Worm (Caenorhabditis elegans) whole organism, L1 larva: ENCODE results near the gene K05F6.10.
A peak's percentile ranks its signal among the peaks of the same experiment; 100 is the strongest.

ENCODE experiments used
- C16A3.4 ChIP-seq: fragments of 150-350 bp; optimal IDR thresholded peaks from 2 replicates; lab custom pipeline; 2014; ENCODE audit warnings: missing biosample characterization, missing genetic modification characterization
- C34B4.2 ChIP-seq: sonication (generic microtip); optimal IDR thresholded peaks from 2 replicates; lab custom pipeline; 2017; ENCODE audit warnings: mild to moderate bottlenecking, missing genetic modification characterization, missing compliant biosample characterization
- F16B12.6 ChIP-seq: fragments of 150-350 bp; optimal IDR thresholded peaks from 2 replicates; lab custom pipeline; 2014; ENCODE audit warnings: missing biosample characterization, missing genetic modification characterization
- Y116A8C.19 ChIP-seq: sonication (generic microtip); optimal IDR thresholded peaks from 2 replicates; lab custom pipeline; 2016; ENCODE audit warnings: missing compliant biosample characterization, missing genetic modification characterization, borderline replicate concordance
- aha-1 ChIP-seq: fragments of 150-350 bp; optimal IDR thresholded peaks from 2 replicates; lab custom pipeline; 2014; ENCODE audit warnings: missing biosample characterization, missing genetic modification characterization
- alr-1 ChIP-seq: fragments of 200-800 bp; sonication (Bioruptor generic); optimal IDR thresholded peaks from 2 replicates; lab custom pipeline; 2018; ENCODE audit warnings: borderline replicate concordance, mild to moderate bottlenecking, missing genetic modification characterization, missing compliant biosample characterization
- ama-1 ChIP-seq: fragments of 150-350 bp; optimal IDR thresholded peaks from 2 replicates; lab custom pipeline; 2014
- blmp-1 ChIP-seq: fragments of 150-350 bp; optimal IDR thresholded peaks from 2 replicates; lab custom pipeline; 2014; ENCODE audit warnings: missing biosample characterization, missing genetic modification characterization
- ceh-63 ChIP-seq: fragments of 200-800 bp; sonication (Bioruptor generic); optimal IDR thresholded peaks from 2 replicates; lab custom pipeline; 2018; ENCODE audit warnings: mild to moderate bottlenecking, missing genetic modification characterization, missing compliant biosample characterization
- ceh-82 ChIP-seq, 3 experiments: fragments of 150-350 bp in 1 of 3; sonication (generic microtip) in 2 of 3; optimal IDR thresholded peaks; 2 replicates each; lab custom pipeline; 2014 to 2017; ENCODE audit warnings: missing biosample characterization in 3 of 3, missing genetic modification characterization in 3 of 3
- ceh-88 ChIP-seq: fragments of 200-800 bp; sonication (Bioruptor generic); IDR thresholded peaks from 2 replicates; pipeline ENCODE4 v1.3.6; 2022; ENCODE audit warnings: missing genetic modification characterization, missing compliant biosample characterization
- ceh-90 ChIP-seq: sonication (generic microtip); optimal IDR thresholded peaks from 2 replicates; lab custom pipeline; 2016; ENCODE audit warnings: missing genetic modification characterization, missing compliant biosample characterization
- dsc-1 ChIP-seq: sonication (generic microtip); optimal IDR thresholded peaks from 2 replicates; lab custom pipeline; 2016; ENCODE audit warnings: mild to moderate bottlenecking, missing genetic modification characterization, missing compliant biosample characterization
- efl-3 ChIP-seq: fragments of 200-800 bp; sonication (Bioruptor generic); optimal IDR thresholded peaks from 2 replicates; lab custom pipeline; 2018; ENCODE audit warnings: mild to moderate bottlenecking, missing genetic modification characterization, missing compliant biosample characterization
- egl-13 ChIP-seq: sonication (generic microtip); optimal IDR thresholded peaks from 2 replicates; lab custom pipeline; 2016; ENCODE audit warnings: missing genotype, missing genetic modification reagents, missing genetic modification characterization, missing compliant biosample characterization
- elt-2 ChIP-seq: sonication (generic microtip); optimal IDR thresholded peaks from 2 replicates; lab custom pipeline; 2016; ENCODE audit warnings: missing genetic modification characterization, mild to moderate bottlenecking, inconsistent platforms, missing compliant biosample characterization, missing genetic modification reagents
- elt-3 ChIP-seq, 6 experiments: fragments of 150-350 bp in 1 of 6; sonication (generic microtip); optimal IDR thresholded peaks; 2 replicates each; lab custom pipeline; 2017 to 2018; ENCODE audit warnings: missing biosample characterization in 6 of 6, missing genetic modification characterization in 6 of 6, inconsistent platforms in 1 of 6
- ets-5 ChIP-seq: fragments of 200-800 bp; sonication (Bioruptor generic); IDR thresholded peaks from 2 replicates; pipeline ENCODE4 v1.3.6; 2022; ENCODE audit warnings: missing genetic modification characterization, missing compliant biosample characterization
- fkh-8 ChIP-seq: sonication (generic microtip); optimal IDR thresholded peaks from 2 replicates; lab custom pipeline; 2016; ENCODE audit warnings: mild to moderate bottlenecking, missing genetic modification characterization, missing compliant biosample characterization
- fos-1 ChIP-seq: fragments of 150-350 bp; optimal IDR thresholded peaks from 2 replicates; lab custom pipeline; 2014; ENCODE audit warnings: missing biosample characterization, missing genetic modification characterization
- hlh-17 ChIP-seq: fragments of 200-800 bp; sonication (Bioruptor generic); optimal IDR thresholded peaks from 2 replicates; lab custom pipeline; 2018; ENCODE audit warnings: missing genetic modification characterization, mild to moderate bottlenecking, missing compliant biosample characterization, moderate library complexity, borderline replicate concordance
- isw-1 ChIP-seq: fragments of 200-800 bp; sonication (Bioruptor generic); IDR thresholded peaks from 2 replicates; pipeline ENCODE4 v1.3.6; 2022; ENCODE audit warnings: missing genetic modification characterization, missing compliant biosample characterization
- lin-15B ChIP-seq: fragments of 150-350 bp; sonication (generic microtip); optimal IDR thresholded peaks from 3 replicates; lab custom pipeline; 2014; ENCODE audit warnings: missing biosample characterization, missing genetic modification characterization
- lin-35 ChIP-seq, 2 experiments: fragments of 150-350 bp; optimal IDR thresholded peaks; 2 replicates each; lab custom pipeline; 2014; ENCODE audit warnings: missing biosample characterization in 2 of 2, missing genetic modification characterization in 2 of 2, missing genetic modification reagents in 2 of 2
- mdl-1 ChIP-seq, 2 experiments: fragments of 150-350 bp; optimal IDR thresholded peaks; 2 replicates each; lab custom pipeline; 2014 to 2017; ENCODE audit warnings: missing biosample characterization in 2 of 2, missing genetic modification characterization in 2 of 2, inconsistent platforms in 1 of 2
- mef-2 ChIP-seq: fragments of 150-350 bp; optimal IDR thresholded peaks from 2 replicates; lab custom pipeline; 2014; ENCODE audit warnings: missing biosample characterization, missing genetic modification characterization
- nhr-11 ChIP-seq: fragments of 150-350 bp; optimal IDR thresholded peaks from 2 replicates; lab custom pipeline; 2014; ENCODE audit warnings: missing biosample characterization, missing genetic modification characterization
- nhr-19 ChIP-seq: fragments of 200-800 bp; sonication (Bioruptor generic); conservative IDR thresholded peaks from 2 replicates; pipeline ENCODE4 v1.3.6; 2022; ENCODE audit warnings: missing genetic modification characterization, missing compliant biosample characterization
- nhr-20 ChIP-seq: sonication (generic microtip); optimal IDR thresholded peaks from 2 replicates; lab custom pipeline; 2016; ENCODE audit warnings: mild to moderate bottlenecking, missing genetic modification characterization, missing compliant biosample characterization
- nhr-237 ChIP-seq: fragments of 150-350 bp; optimal IDR thresholded peaks from 2 replicates; lab custom pipeline; 2014; ENCODE audit warnings: missing biosample characterization, missing genetic modification characterization
- nhr-90 ChIP-seq: sonication (generic microtip); optimal IDR thresholded peaks from 2 replicates; lab custom pipeline; 2016; ENCODE audit warnings: mild to moderate bottlenecking, missing genetic modification characterization, missing compliant biosample characterization; ENCODE audit not compliant: poor library complexity
- snpc-4 ChIP-seq: fragments of 150-350 bp; optimal IDR thresholded peaks from 2 replicates; lab custom pipeline; 2014; ENCODE audit warnings: missing biosample characterization, missing genetic modification characterization
- tlp-1 ChIP-seq: fragments of 150-350 bp; optimal IDR thresholded peaks from 2 replicates; lab custom pipeline; 2014; ENCODE audit warnings: missing biosample characterization, missing genetic modification characterization
- unc-86 ChIP-seq: sonication (generic microtip); optimal IDR thresholded peaks from 2 replicates; lab custom pipeline; 2016; ENCODE audit warnings: missing genetic modification characterization, missing compliant biosample characterization
- unc-98 ChIP-seq: fragments of 200-800 bp; sonication (Bioruptor generic); IDR thresholded peaks from 2 replicates; pipeline ENCODE4 v1.3.6; 2022; ENCODE audit warnings: missing genetic modification characterization, missing compliant biosample characterization
- xbp-1 ChIP-seq: sonication (generic microtip); optimal IDR thresholded peaks from 2 replicates; lab custom pipeline; 2016; ENCODE audit warnings: missing genetic modification characterization, missing compliant biosample characterization

K05F6.10 gene

DNA sequence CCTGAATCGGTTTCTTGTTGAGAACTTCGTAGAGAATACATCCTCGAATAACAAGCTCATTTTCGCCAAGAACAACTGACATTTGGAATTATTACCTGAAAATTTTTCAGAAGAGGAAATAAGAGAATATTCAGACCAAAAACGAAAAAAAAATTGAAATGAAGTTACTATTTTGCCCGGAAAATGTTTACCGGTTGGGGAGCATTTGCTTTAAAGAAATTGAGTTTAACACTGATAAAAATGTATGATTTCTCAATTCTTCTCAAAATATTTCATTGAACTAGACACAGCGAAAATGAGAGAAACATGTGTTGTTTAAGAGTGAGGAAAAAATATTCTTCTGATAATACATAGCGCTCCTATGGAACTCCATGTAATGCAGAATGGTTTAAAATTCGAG is 40.5 kb upstream of the K05F6.10 start, which contains the start of gene fbxa-165:
fbxa-165 (minus strand) TSS at position 101 of the 400 bp plus-strand sequence.
- TF ChIP-seq unc-98 (no peak), lin-15B (no peak), egl-13 (tag; lab: Kevin White, UChicago) (no peak), fkh-8 (tag; lab: Kevin White, UChicago) (no peak), nhr-20 (no peak), ceh-63 (GFP tag; lab: Kevin White, UChicago) (no peak)

DNA sequence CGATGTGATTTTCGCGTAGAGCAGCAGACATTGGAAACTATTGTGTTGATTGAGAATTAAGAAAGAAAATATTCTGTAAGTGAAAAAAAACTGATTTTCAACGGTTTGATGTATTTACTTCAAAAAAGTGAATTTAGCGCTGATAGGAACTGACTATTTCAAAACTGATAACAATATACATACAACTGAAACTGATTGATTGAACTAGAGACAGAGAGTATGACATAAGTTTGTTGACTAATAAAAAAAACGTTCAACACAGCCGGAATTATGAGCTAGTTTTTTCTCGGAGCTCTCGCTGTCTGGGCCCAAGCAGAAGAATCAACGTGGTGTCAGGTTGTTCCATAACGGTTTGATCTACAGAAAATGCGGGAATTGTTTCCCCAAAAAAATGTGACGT is 38.0 kb upstream of the K05F6.10 start, which contains the start of gene fbxa-164:
fbxa-164 (minus strand) TSS at position 101 of the 400 bp plus-strand sequence.
- TF ChIP-seq elt-3 (tag; optimal IDR thresholded peaks at IDR 0.05; lab: Kevin White, UChicago) (no peak), xbp-1 (no peak), ceh-82 (tag; optimal IDR thresholded peaks at IDR 0.05; lab: Kevin White, UChicago) (no peak), ets-5 (GFP tag; lab: Robert Waterston, UW) (no peak), alr-1 (tag; lab: Kevin White, UChicago) (no peak)
- TF ChIP-seq, all 84 proteins: peak for 0

DNA sequence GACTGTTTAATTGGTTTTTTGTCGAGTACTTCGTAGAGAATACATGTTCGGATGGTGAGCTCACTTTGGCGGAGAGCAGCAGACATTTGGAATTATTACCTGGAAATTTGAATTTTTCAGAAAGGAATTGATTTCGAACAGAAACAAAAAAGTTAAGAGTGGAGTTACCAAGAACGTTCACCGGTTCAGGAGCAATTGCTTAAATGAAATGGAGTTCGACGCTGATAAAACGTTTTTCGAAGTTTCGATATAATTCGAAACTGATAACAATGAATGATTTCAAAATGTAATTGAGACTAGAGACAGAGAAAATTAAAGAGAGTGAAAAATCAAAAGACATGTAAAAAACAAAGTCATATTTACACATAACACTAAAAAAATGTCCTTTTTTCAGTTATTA is 34.7 kb upstream of the K05F6.10 start, which contains the start of gene fbxa-163:
fbxa-163 (minus strand) TSS at position 101 of the 400 bp plus-strand sequence.
- TF ChIP-seq blmp-1 (tag; lab: Kevin White, UChicago) (no peak), lin-15B (no peak), hlh-17 (GFP tag; lab: Kevin White, UChicago) (no peak), efl-3 (GFP tag; lab: Kevin White, UChicago) (no peak), mdl-1 (tag; optimal IDR thresholded peaks at IDR 0.05; lab: Kevin White, UChicago) (no peak), elt-2 (tag; lab: Kevin White, UChicago) (no peak), elt-3 (tag; optimal IDR thresholded peaks at IDR 0.05; lab: Kevin White, UChicago) (no peak), dsc-1 (no peak), unc-86 (no peak), isw-1 (no peak), ama-1 (no peak)

DNA sequence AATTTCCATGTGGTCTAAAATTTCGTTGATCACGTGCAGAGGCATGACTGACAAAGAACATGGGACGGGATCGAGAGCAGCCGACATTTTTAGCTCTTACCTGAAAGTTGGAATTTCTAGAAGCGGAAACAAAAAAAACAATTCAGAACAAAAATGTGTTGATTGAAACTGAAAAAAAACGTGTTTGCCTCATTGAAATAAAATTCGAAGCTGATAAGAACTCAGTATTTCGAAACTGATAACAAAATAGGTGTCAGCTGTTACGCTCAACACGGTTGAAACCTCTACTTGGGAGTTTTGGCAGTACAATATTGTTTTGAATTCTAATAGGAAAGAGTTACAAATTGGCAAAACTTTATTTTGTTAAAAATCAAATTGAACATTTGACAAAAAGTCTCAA is 33.0 kb upstream of the K05F6.10 start:
- TF ChIP-seq tlp-1 (peak; percentile 4), elt-2 (tag; lab: Kevin White, UChicago) (peak; percentile 82), nhr-237 (tag; lab: Kevin White, UChicago) (no peak), lin-35 (GFP tag; optimal IDR thresholded peaks at IDR 0.05; lab: Kevin White, UChicago) (peak in 1 of 2 experiments; percentile 33)

DNA sequence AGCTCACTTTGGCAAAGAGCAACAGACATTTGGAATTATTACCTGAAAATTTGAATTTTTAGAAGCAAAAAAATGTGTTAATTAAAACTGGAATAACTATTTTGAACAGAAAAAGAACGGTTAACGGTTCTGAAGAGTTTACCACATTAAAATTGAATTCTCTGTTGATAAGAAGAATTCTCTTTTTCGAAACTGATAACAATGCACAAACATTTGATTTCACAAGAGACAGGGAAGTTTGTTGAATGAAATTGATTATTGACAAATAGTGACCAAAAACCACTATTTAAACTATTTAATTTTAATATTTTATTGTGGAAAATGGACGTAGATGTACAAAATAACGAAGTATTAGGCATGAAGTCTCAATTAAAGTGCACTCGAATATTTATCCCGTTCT is 31.6 kb upstream of the K05F6.10 start:
- TF ChIP-seq elt-2 (tag; lab: Kevin White, UChicago): peak; percentile 64
- TF ChIP-seq C34B4.2 (tag; lab: Kevin White, UChicago): no peak

DNA sequence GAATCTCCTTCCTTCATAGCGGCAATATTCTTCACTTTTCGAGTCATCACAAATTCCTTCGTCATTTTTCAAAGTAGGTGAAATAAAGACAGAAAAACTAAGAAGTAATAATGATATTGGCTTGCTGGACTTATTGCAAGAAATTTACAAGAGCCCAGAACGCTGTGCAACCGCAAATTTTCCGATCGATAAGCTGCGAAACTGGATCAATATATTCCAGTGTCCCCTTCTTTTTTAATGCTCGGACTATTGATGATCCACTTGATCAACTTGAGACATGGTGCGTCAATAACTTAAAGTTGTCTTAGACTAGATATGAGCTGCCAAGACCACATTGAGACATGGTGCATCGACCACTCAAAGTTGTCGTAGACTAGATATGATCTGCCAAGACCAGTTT is 30.1 kb upstream of the K05F6.10 start, which contains the start of gene bath-33:
bath-33 (minus strand) TSS at position 101 of the 400 bp plus-strand sequence.
- TF ChIP-seq Y116A8C.19 (tag; lab: Kevin White, UChicago) (no peak), ets-5 (GFP tag; lab: Robert Waterston, UW) (no peak), F16B12.6 (no peak), ceh-90 (tag; lab: Kevin White, UChicago) (no peak)

DNA sequence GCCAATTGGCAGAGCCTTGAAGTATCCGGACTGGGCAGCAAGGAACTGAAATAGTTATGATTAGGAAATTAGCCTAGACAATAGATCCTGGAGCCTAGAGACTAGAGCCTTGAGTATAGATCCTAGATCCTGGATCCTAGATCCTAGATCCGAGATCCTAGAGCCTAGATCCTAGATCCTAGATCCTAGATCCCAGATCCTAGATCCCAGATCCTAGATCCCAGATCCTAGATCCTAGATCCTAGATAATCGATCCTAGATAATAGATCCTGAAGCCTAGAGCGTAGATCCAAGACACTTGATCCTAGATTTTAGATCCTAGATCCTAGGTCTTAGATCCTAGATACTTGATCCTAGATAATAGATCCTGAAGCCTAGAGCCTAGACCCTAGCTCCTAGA is 29.1 kb upstream of the K05F6.10 start:
- TF ChIP-seq blmp-1 (tag; lab: Kevin White, UChicago): no peak
- no peak for TF ChIP-seq mef-2 (tag; lab: Kevin White, UChicago)
- no peak for TF ChIP-seq aha-1 (tag; lab: Kevin White, UChicago)
- TF ChIP-seq nhr-11 (tag; lab: Kevin White, UChicago): no peak
- no peak for TF ChIP-seq ceh-88
- no peak for TF ChIP-seq nhr-90 (tag; lab: Kevin White, UChicago)
- no peak for TF ChIP-seq C16A3.4 (tag; lab: Kevin White, UChicago)
- no peak for TF ChIP-seq nhr-19
- no peak for TF ChIP-seq efl-3 (GFP tag; lab: Kevin White, UChicago)
- no peak for TF ChIP-seq tlp-1
- no peak for TF ChIP-seq Y116A8C.19 (tag; lab: Kevin White, UChicago)
- TF ChIP-seq fos-1: no peak
- no peak for TF ChIP-seq snpc-4
